Worm (Caenorhabditis elegans) whole organism, early embryonic: Measurements from ENCODE around the gene srd-43.

Experiments
- B0310.2 ChIP-seq: sonication (generic microtip); optimal IDR thresholded peaks from 2 replicates; lab custom pipeline; 2016; ENCODE audit warnings: mild to moderate bottlenecking, missing genetic modification characterization, missing compliant biosample characterization
- F13C5.2 ChIP-seq: sonication (generic microtip); optimal IDR thresholded peaks from 2 replicates; lab custom pipeline; 2017; ENCODE audit warnings: mild to moderate bottlenecking, missing genetic modification characterization, inconsistent platforms, missing compliant biosample characterization
- aly-1 ChIP-seq: sonication (generic microtip); optimal IDR thresholded peaks from 2 replicates; lab custom pipeline; 2016; ENCODE audit warnings: missing genetic modification characterization, missing compliant biosample characterization
- ama-1 ChIP-seq: fragments of 150-350 bp; optimal IDR thresholded peaks from 2 replicates; lab custom pipeline; 2014
- ceh-13 ChIP-seq: fragments of 200-800 bp; sonication (Bioruptor generic); optimal IDR thresholded peaks from 2 replicates; lab custom pipeline; 2018; ENCODE audit warnings: mild to moderate bottlenecking, missing genetic modification characterization, missing compliant biosample characterization
- ceh-36 ChIP-seq: sonication (generic microtip); optimal IDR thresholded peaks from 2 replicates; lab custom pipeline; 2016; ENCODE audit warnings: missing genetic modification characterization, inconsistent platforms, missing compliant biosample characterization
- ets-7 ChIP-seq: sonication (generic microtip); optimal IDR thresholded peaks from 2 replicates; lab custom pipeline; 2016; ENCODE audit warnings: missing genotype, missing genetic modification characterization, missing compliant biosample characterization
- flt-1 ChIP-seq: fragments of 200-800 bp; sonication (Bioruptor generic); IDR thresholded peaks from 2 replicates; pipeline ENCODE4 v1.3.6; 2022; ENCODE audit warnings: missing genetic modification characterization, missing compliant biosample characterization
- hmbx-1 ChIP-seq: sonication (generic microtip); optimal IDR thresholded peaks from 2 replicates; lab custom pipeline; 2016; ENCODE audit warnings: mild to moderate bottlenecking, missing genetic modification characterization, missing compliant biosample characterization
- hmg-4 ChIP-seq: fragments of 200-800 bp; sonication (Bioruptor generic); optimal IDR thresholded peaks from 2 replicates; lab custom pipeline; 2018; ENCODE audit warnings: mild to moderate bottlenecking, missing genetic modification characterization, missing compliant biosample characterization
- hnd-1 ChIP-seq: sonication (generic microtip); optimal IDR thresholded peaks from 2 replicates; lab custom pipeline; 2016; ENCODE audit warnings: missing genetic modification characterization, missing compliant biosample characterization
- pes-1 ChIP-seq: fragments of 200-800 bp; sonication (Bioruptor generic); IDR thresholded peaks from 2 replicates; pipeline ENCODE4 v1.3.6; 2022; ENCODE audit warnings: missing genetic modification reagents, missing genetic modification characterization, missing compliant biosample characterization
- scrt-1 ChIP-seq: fragments of 200-800 bp; sonication (Bioruptor generic); IDR thresholded peaks from 2 replicates; pipeline ENCODE4 v1.3.6; 2022; ENCODE audit warnings: missing genetic modification characterization, missing compliant biosample characterization
- sea-1 ChIP-seq: fragments of 200-800 bp; sonication (Bioruptor generic); conservative IDR thresholded peaks from 2 replicates; pipeline ENCODE4 v1.3.6; 2022; ENCODE audit warnings: missing genetic modification characterization, missing compliant biosample characterization
- tbx-11 ChIP-seq: fragments of 200-800 bp; sonication (Bioruptor generic); IDR thresholded peaks from 2 replicates; pipeline ENCODE4 v1.3.6; 2022; ENCODE audit warnings: missing genetic modification characterization, missing compliant biosample characterization
- tbx-37 ChIP-seq: fragments of 200-800 bp; sonication (Bioruptor generic); conservative IDR thresholded peaks from 2 replicates; pipeline ENCODE4 v1.3.6; 2022; ENCODE audit warnings: missing genetic modification reagents, missing genetic modification characterization, missing compliant biosample characterization
- tra-4 ChIP-seq: sonication (generic microtip); optimal IDR thresholded peaks from 2 replicates; lab custom pipeline; 2017; ENCODE audit warnings: missing genetic modification characterization, missing compliant biosample characterization

srd-43 gene

ce11 chrX:13322886-13323285 is 17.2 kb upstream of the srd-43 start, which contains the start of gene F46G10.2:
TSS of gene F46G10.2 (plus strand) at chrX:13322963.
- TF ChIP-seq pes-1 (GFP tag; lab: Robert Waterston, UW) = no peak

- TF ChIP-seq flt-1 (GFP tag; lab: Robert Waterston, UW) (no peak), scrt-1 (GFP tag; lab: Robert Waterston, UW) (no peak), hmg-4 (GFP tag; lab: Kevin White, UChicago) (no peak), ets-7 (tag; lab: Kevin White, UChicago) (no peak), ceh-36 (no peak), B0310.2 (tag; lab: Kevin White, UChicago) (no peak), F13C5.2 (tag; lab: Kevin White, UChicago) (no peak), hmbx-1 (tag; lab: Kevin White, UChicago) (no peak), tbx-11 (GFP tag; lab: Robert Waterston, UW) (no peak), ama-1 (lab: Kevin White, UChicago) (no peak)
Measured at ce11 chrX:13320575-13320974, 14.9 kb upstream of the srd-43 start.

- no peak for TF ChIP-seq B0310.2 (tag; lab: Kevin White, UChicago)
- TF ChIP-seq ceh-13 (GFP tag; lab: Kevin White, UChicago) = no peak
- no peak for TF ChIP-seq aly-1 (tag; lab: Kevin White, UChicago)
- TF ChIP-seq pes-1 (GFP tag; lab: Robert Waterston, UW) = no peak
Measured at ce11 chrX:13318316-13318715, 12.7 kb upstream of the srd-43 start.

- TF ChIP-seq hnd-1 (no peak), F13C5.2 (tag; lab: Kevin White, UChicago) (no peak), B0310.2 (tag; lab: Kevin White, UChicago) (no peak), hmg-4 (GFP tag; lab: Kevin White, UChicago) (no peak), tbx-11 (GFP tag; lab: Robert Waterston, UW) (no peak), ets-7 (tag; lab: Kevin White, UChicago) (no peak)
Measured at ce11 chrX:13317532-13317931, 11.9 kb upstream of the srd-43 start.

ce11 chrX:13315093-13315492 is 9.4 kb upstream of the srd-43 start:
- no peak for TF ChIP-seq tbx-11 (GFP tag; lab: Robert Waterston, UW)

- TF ChIP-seq ama-1 (lab: Kevin White, UChicago) (no peak), sea-1 (GFP tag; lab: Robert Waterston, UW) (no peak), B0310.2 (tag; lab: Kevin White, UChicago) (no peak), tbx-11 (GFP tag; lab: Robert Waterston, UW) (no peak), tbx-37 (no peak), F13C5.2 (tag; lab: Kevin White, UChicago) (no peak), pes-1 (GFP tag; lab: Robert Waterston, UW) (no peak), hmg-4 (GFP tag; lab: Kevin White, UChicago) (no peak), aly-1 (tag; lab: Kevin White, UChicago) (no peak), ceh-13 (GFP tag; lab: Kevin White, UChicago) (no peak), flt-1 (GFP tag; lab: Robert Waterston, UW) (no peak), tra-4 (no peak), scrt-1 (GFP tag; lab: Robert Waterston, UW) (no peak), hmbx-1 (tag; lab: Kevin White, UChicago) (no peak), hnd-1 (no peak), ets-7 (tag; lab: Kevin White, UChicago) (no peak), ceh-36 (no peak)
Measured at ce11 chrX:13311641-13312423, 6.2 kb upstream of the srd-43 start, which contains the start of gene F46G10.1. TSS of gene F46G10.1 (minus strand) at chrX:13311755.

- TF ChIP-seq ama-1 (lab: Kevin White, UChicago) (no peak), hmbx-1 (tag; lab: Kevin White, UChicago) (no peak), F13C5.2 (tag; lab: Kevin White, UChicago) (no peak), ets-7 (tag; lab: Kevin White, UChicago) (no peak), aly-1 (tag; lab: Kevin White, UChicago) (no peak), hnd-1 (no peak), scrt-1 (GFP tag; lab: Robert Waterston, UW) (no peak), ceh-13 (GFP tag; lab: Kevin White, UChicago) (no peak), B0310.2 (tag; lab: Kevin White, UChicago) (no peak), ceh-36 (no peak), tbx-37 (no peak), tbx-11 (GFP tag; lab: Robert Waterston, UW) (no peak), pes-1 (GFP tag; lab: Robert Waterston, UW) (no peak), tra-4 (no peak)
Measured at ce11 chrX:13310763-13311162, 5.1 kb upstream of the srd-43 start.

- TF ChIP-seq hmbx-1 (tag; lab: Kevin White, UChicago) (no peak), tbx-37 (no peak), hnd-1 (no peak), ets-7 (tag; lab: Kevin White, UChicago) (no peak), hmg-4 (GFP tag; lab: Kevin White, UChicago) (no peak), ama-1 (lab: Kevin White, UChicago) (no peak), scrt-1 (GFP tag; lab: Robert Waterston, UW) (no peak), pes-1 (GFP tag; lab: Robert Waterston, UW) (no peak), F13C5.2 (tag; lab: Kevin White, UChicago) (no peak), tra-4 (no peak), ceh-13 (GFP tag; lab: Kevin White, UChicago) (no peak), sea-1 (GFP tag; lab: Robert Waterston, UW) (no peak), ceh-36 (no peak), B0310.2 (tag; lab: Kevin White, UChicago) (no peak), tbx-11 (GFP tag; lab: Robert Waterston, UW) (no peak), flt-1 (GFP tag; lab: Robert Waterston, UW) (no peak), aly-1 (tag; lab: Kevin White, UChicago) (no peak)
Measured at ce11 chrX:13308745-13309144, 3.1 kb upstream of the srd-43 start, which contains the start of gene srxa-8. TSS of gene srxa-8 (minus strand) at chrX:13308845.
